Worm (Caenorhabditis elegans) whole organism, L4 larva: ENCODE results near the gene cgr-1.
A peak's percentile ranks its signal among the peaks of the same experiment; 100 is the strongest.

Experiments used
- R02D3.7 ChIP-seq: fragments of 150-350 bp; sonication (generic microtip); optimal IDR thresholded peaks from 3 replicates; lab custom pipeline; 2014; ENCODE audit warnings: missing biosample characterization, missing genetic modification characterization
- Y105C5A.15 ChIP-seq: fragments of 200-800 bp; sonication (Bioruptor generic); IDR thresholded peaks from 2 replicates; pipeline ENCODE4 v1.3.6; 2022; ENCODE audit warnings: missing genetic modification characterization, missing compliant biosample characterization
- Y5F2A.4 ChIP-seq: fragments of 200-800 bp; sonication (Bioruptor generic); optimal IDR thresholded peaks from 2 replicates; lab custom pipeline; 2018; ENCODE audit warnings: mild to moderate bottlenecking, missing genetic modification characterization, missing compliant biosample characterization
- ceh-20 ChIP-seq: fragments of 200-800 bp; sonication (Bioruptor generic); IDR thresholded peaks from 2 replicates; pipeline ENCODE4 v1.3.6; 2022; ENCODE audit warnings: missing genetic modification reagents, missing genetic modification characterization, missing compliant biosample characterization
- ceh-32 ChIP-seq: sonication (generic microtip); optimal IDR thresholded peaks from 2 replicates; lab custom pipeline; 2016; ENCODE audit warnings: mild to moderate bottlenecking, missing genetic modification characterization, missing compliant biosample characterization; ENCODE audit not compliant: poor library complexity
- ceh-62 ChIP-seq: sonication (generic microtip); optimal IDR thresholded peaks from 2 replicates; lab custom pipeline; 2017; ENCODE audit warnings: missing biosample characterization, missing genetic modification characterization
- daf-16 ChIP-seq, 3 experiments: sonication (generic microtip); optimal IDR thresholded peaks; 2 replicates each; lab custom pipeline; 2016 to 2017; ENCODE audit warnings: missing genetic modification characterization in 3 of 3, missing genetic modification reagents in 3 of 3, mild to moderate bottlenecking in 2 of 3, missing compliant biosample characterization in 2 of 3, missing biosample characterization in 1 of 3, moderate library complexity in 1 of 3
- dmd-6 ChIP-seq: fragments of 200-800 bp; sonication (Bioruptor generic); IDR thresholded peaks from 2 replicates; pipeline ENCODE4 v1.3.6; 2022; ENCODE audit warnings: missing genetic modification reagents, missing genetic modification characterization, missing compliant biosample characterization
- dve-1 ChIP-seq: sonication (generic microtip); optimal IDR thresholded peaks from 2 replicates; lab custom pipeline; 2017; ENCODE audit warnings: antibody characterized with exemption, mild to moderate bottlenecking, missing genetic modification characterization, missing compliant biosample characterization; ENCODE audit not compliant: insufficient read depth
- fkh-10 ChIP-seq: fragments of 150-350 bp; optimal IDR thresholded peaks from 2 replicates; lab custom pipeline; 2014; ENCODE audit warnings: missing biosample characterization, missing genetic modification reagents, missing genetic modification characterization
- fos-1 ChIP-seq: fragments of 150-350 bp; optimal IDR thresholded peaks from 2 replicates; lab custom pipeline; 2014; ENCODE audit warnings: missing biosample characterization, missing genetic modification characterization
- hif-1 ChIP-seq, 2 experiments: sonication (generic microtip); optimal IDR thresholded peaks; 2 replicates each; lab custom pipeline; 2016 to 2017; ENCODE audit warnings: missing compliant biosample characterization in 2 of 2, missing genetic modification characterization in 2 of 2, missing genetic modification reagents in 2 of 2, missing genotype in 2 of 2, mild to moderate bottlenecking in 1 of 2
- hlh-11 ChIP-seq: fragments of 200-800 bp; sonication (Bioruptor generic); optimal IDR thresholded peaks from 2 replicates; lab custom pipeline; 2018; ENCODE audit warnings: mild to moderate bottlenecking, missing genetic modification characterization, missing compliant biosample characterization
- hlh-30 ChIP-seq: sonication (generic microtip); optimal IDR thresholded peaks from 2 replicates; lab custom pipeline; 2017; ENCODE audit warnings: antibody characterized with exemption, mild to moderate bottlenecking, missing genetic modification characterization, missing compliant biosample characterization; ENCODE audit not compliant: insufficient read depth
- lim-7 ChIP-seq: fragments of 200-800 bp; sonication (Bioruptor generic); IDR thresholded peaks from 2 replicates; pipeline ENCODE4 v1.3.6; 2022; ENCODE audit warnings: missing genetic modification characterization, missing compliant biosample characterization
- lin-15B ChIP-seq: fragments of 150-350 bp; sonication (generic microtip); optimal IDR thresholded peaks from 3 replicates; lab custom pipeline; 2014; ENCODE audit warnings: missing biosample characterization, missing genetic modification characterization
- lin-38 ChIP-seq: fragments of 200-800 bp; sonication (Bioruptor generic); IDR thresholded peaks from 2 replicates; pipeline ENCODE4 v1.3.6; 2022; ENCODE audit warnings: missing genetic modification reagents, missing genetic modification characterization, missing compliant biosample characterization
- madf-5 ChIP-seq, 2 experiments: fragments of 200-800 bp; sonication (Bioruptor generic); IDR thresholded peaks; 2 replicates each; pipeline ENCODE4 v1.3.6; 2022; ENCODE audit warnings: missing compliant biosample characterization in 2 of 2, missing genetic modification characterization in 2 of 2
- mdl-1 ChIP-seq, 2 experiments: fragments of 150-350 bp in 1 of 2; sonication (generic microtip) in 1 of 2; optimal IDR thresholded peaks; 2 replicates each; lab custom pipeline; 2014 to 2017; ENCODE audit warnings: missing biosample characterization in 2 of 2, missing genetic modification characterization in 2 of 2
- mep-1 ChIP-seq: fragments of 150-350 bp; sonication (generic microtip); optimal IDR thresholded peaks from 3 replicates; lab custom pipeline; 2014; ENCODE audit warnings: missing biosample characterization, missing genetic modification characterization
- mes-2 ChIP-seq: sonication (generic microtip); optimal IDR thresholded peaks from 2 replicates; lab custom pipeline; 2016; ENCODE audit warnings: missing genotype, mild to moderate bottlenecking, missing genetic modification characterization, missing compliant biosample characterization; ENCODE audit not compliant: poor library complexity, severe bottlenecking
- mxl-2 ChIP-seq: fragments of 200-800 bp; sonication (Bioruptor generic); conservative IDR thresholded peaks from 2 replicates; pipeline ENCODE4 v1.3.6; 2022; ENCODE audit warnings: missing genetic modification reagents, missing genetic modification characterization, missing compliant biosample characterization
- nhr-28 ChIP-seq: fragments of 150-350 bp; optimal IDR thresholded peaks from 2 replicates; lab custom pipeline; 2014; ENCODE audit warnings: missing biosample characterization, missing genetic modification characterization
- pha-4 ChIP-seq, 2 experiments: fragments of 150-350 bp in 1 of 2; fragments of 200-800 bp in 1 of 2; sonication (Bioruptor generic) in 1 of 2; IDR thresholded peaks in 1 of 2; optimal IDR thresholded peaks in 1 of 2; 2 replicates each; pipeline versions ENCODE4 v1.3.6 to Lab custom; 2014 to 2022; ENCODE audit warnings: missing genetic modification characterization in 2 of 2, missing genetic modification reagents in 2 of 2, missing biosample characterization in 1 of 2, missing compliant biosample characterization in 1 of 2
- pqm-1 ChIP-seq: sonication (generic microtip); optimal IDR thresholded peaks from 2 replicates; lab custom pipeline; 2017; ENCODE audit warnings: missing biosample characterization, missing genetic modification characterization
- spr-1 ChIP-seq: sonication (generic microtip); optimal IDR thresholded peaks from 2 replicates; lab custom pipeline; 2016; ENCODE audit warnings: mild to moderate bottlenecking, missing genetic modification characterization, missing compliant biosample characterization
- tag-97 ChIP-seq: fragments of 200-800 bp; sonication (Bioruptor generic); IDR thresholded peaks from 2 replicates; pipeline ENCODE4 v1.3.6; 2022; ENCODE audit warnings: missing genetic modification characterization, missing compliant biosample characterization
- tra-1 ChIP-seq: fragments of 200-800 bp; sonication (Bioruptor generic); IDR thresholded peaks from 2 replicates; pipeline ENCODE4 v1.3.6; 2022; ENCODE audit warnings: missing genetic modification reagents, missing genetic modification characterization, missing compliant biosample characterization
- unc-39 ChIP-seq: sonication (generic microtip); optimal IDR thresholded peaks from 2 replicates; lab custom pipeline; 2017; ENCODE audit warnings: missing biosample characterization, missing genetic modification characterization
- unc-62 ChIP-seq, 3 experiments: fragments of 150-350 bp in 1 of 3; sonication (generic microtip); optimal IDR thresholded peaks in 2 of 3; peaks in 1 of 3; 1 replicate in 1 of 3; 2 replicates in 2 of 3; lab custom pipeline; 2014 to 2017; ENCODE audit warnings: missing biosample characterization in 3 of 3, missing genetic modification characterization in 3 of 3, missing genetic modification reagents in 3 of 3, missing genotype in 1 of 3
- vab-7 ChIP-seq: fragments of 200-800 bp; sonication (Bioruptor generic); IDR thresholded peaks from 2 replicates; pipeline ENCODE4 v1.3.6; 2022; ENCODE audit warnings: missing genetic modification reagents, missing genetic modification characterization, missing compliant biosample characterization
- zip-11 ChIP-seq: fragments of 200-800 bp; sonication (Bioruptor generic); IDR thresholded peaks from 2 replicates; pipeline ENCODE4 v1.3.6; 2022; ENCODE audit warnings: missing genetic modification characterization, missing compliant biosample characterization

cgr-1 gene

DNA sequence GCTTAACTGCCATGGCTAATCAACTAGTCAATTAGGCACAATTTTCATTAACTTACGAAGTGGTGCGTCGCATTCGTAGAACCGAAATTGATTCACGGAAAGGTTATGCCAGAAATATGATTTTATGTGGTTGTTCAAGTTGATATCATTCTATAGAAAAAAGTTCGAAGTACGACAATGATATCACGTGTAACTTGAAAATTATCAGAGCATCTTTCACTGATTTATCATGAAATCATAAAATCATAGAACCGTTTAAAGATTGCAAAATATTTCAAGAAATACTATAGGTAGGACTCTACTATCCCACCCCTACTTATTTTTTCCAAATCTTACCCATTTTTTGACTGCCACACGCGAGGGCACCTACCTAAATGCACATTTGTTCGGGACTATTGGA is 47.3 kb downstream of the cgr-1 start (continued):
- TF ChIP-seq ceh-32 (tag; lab: Kevin White, UChicago) (no peak), lim-7 (no peak), lin-38 (no peak), fkh-10 (no peak), pqm-1 (tag; lab: Kevin White, UChicago) (peak; percentile 30), Y5F2A.4 (GFP tag; lab: Kevin White, UChicago) (no peak)

DNA sequence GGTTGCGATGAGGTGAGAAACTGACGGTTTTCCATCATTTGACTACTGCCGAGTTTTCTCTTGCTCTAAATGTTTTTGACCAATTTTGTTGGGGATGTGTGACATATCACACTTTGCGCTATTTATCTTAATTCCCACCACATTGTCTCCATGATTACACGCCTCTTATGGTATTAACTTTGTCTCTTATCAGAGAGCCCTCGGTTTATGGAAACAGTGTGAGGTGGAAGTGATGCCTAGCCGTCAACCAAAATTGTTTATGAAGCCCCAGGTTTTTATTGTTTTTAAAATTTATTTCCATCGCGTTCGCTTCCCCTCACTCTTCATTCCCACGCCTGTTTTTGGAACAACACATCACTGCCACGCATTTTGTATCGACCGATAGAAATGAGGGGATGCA is 49.1 kb downstream of the cgr-1 start:
- no peak for TF ChIP-seq lin-15B (tag; lab: Kevin White, UChicago)
- peak; percentile 33 for TF ChIP-seq hlh-11 (tag; lab: Kevin White, UChicago)
- no peak for TF ChIP-seq mep-1
- TF ChIP-seq daf-16 (GFP tag; optimal IDR thresholded peaks at IDR 0.05; lab: Kevin White, UChicago), result no peak
- TF ChIP-seq daf-16 (tag; optimal IDR thresholded peaks at IDR 0.05; lab: Kevin White, UChicago), result peak; percentile 88
- TF ChIP-seq tra-1 (GFP tag; lab: Robert Waterston, UW), result peak; percentile 71
- no peak for TF ChIP-seq mxl-2 (GFP tag; lab: Robert Waterston, UW)
- peak; percentile 11 for TF ChIP-seq dve-1 (tag; lab: Kevin White, UChicago)
- peak; percentile 5 for TF ChIP-seq hlh-30 (tag; lab: Kevin White, UChicago)
- no peak for TF ChIP-seq tag-97 (GFP tag; lab: Robert Waterston, UW)
- TF ChIP-seq dmd-6, result peak; percentile 30; the same call in 1 of the 2 replicates
- no peak for TF ChIP-seq vab-7 (GFP tag; lab: Robert Waterston, UW)
- no peak for TF ChIP-seq Y105C5A.15 (GFP tag; lab: Robert Waterston, UW)
- TF ChIP-seq zip-11 (GFP tag; lab: Robert Waterston, UW), result no peak
- no peak for TF ChIP-seq ceh-62 (tag; lab: Kevin White, UChicago)
- no peak for TF ChIP-seq R02D3.7 (tag; lab: Kevin White, UChicago)
- no peak for TF ChIP-seq ceh-20 (GFP tag; lab: Robert Waterston, UW)
- no peak for TF ChIP-seq hif-1 (tag; optimal IDR thresholded peaks at IDR 0.05; lab: Kevin White, UChicago)
- TF ChIP-seq mes-2 (tag; lab: Kevin White, UChicago), result peak; percentile 31
- no peak for TF ChIP-seq fos-1 (tag; lab: Kevin White, UChicago)
- no peak for TF ChIP-seq mdl-1 (tag; optimal IDR thresholded peaks at IDR 0.05; lab: Kevin White, UChicago)
- 0 out of 2 replicates have a peak, but pooled peaks have one; percentile 40 for TF ChIP-seq pha-4 (GFP tag; IDR thresholded peaks at IDR 0.05; lab: Robert Waterston, UW)
- no peak for TF ChIP-seq pha-4 (tag; optimal IDR thresholded peaks at IDR 0.05; lab: Kevin White, UChicago)

DNA sequence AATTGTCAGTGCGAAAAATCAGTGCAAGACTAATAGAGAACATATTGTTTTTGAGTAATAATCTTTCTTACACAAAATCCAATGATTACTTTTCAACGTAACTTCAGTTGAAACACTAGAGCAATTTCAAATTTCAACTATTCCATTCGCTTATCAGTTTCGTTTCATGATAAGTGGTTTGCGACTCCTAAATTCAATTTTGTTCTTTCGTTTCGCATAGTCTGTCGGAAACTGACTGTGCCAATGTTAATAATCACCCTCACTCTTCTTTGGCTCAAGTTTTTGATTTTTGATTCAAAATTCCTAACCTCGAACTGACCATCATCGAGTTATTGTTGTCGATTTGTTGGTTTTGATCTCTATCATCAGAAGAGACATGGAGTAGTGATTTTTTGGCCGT is 51.5 kb downstream of the cgr-1 start:
- no peak for TF ChIP-seq daf-16 (GFP tag; optimal IDR thresholded peaks at IDR 0.05; lab: Kevin White, UChicago)
- TF ChIP-seq daf-16 (tag; optimal IDR thresholded peaks at IDR 0.05; lab: Kevin White, UChicago), result peak; percentile 36
- TF ChIP-seq dmd-6, result peak; percentile 42; the same call in 1 of the 2 replicates
- TF ChIP-seq nhr-28 (tag; lab: Kevin White, UChicago), result peak; percentile 51
- TF ChIP-seq madf-5 (GFP tag; IDR thresholded peaks at IDR 0.05; lab: Robert Waterston, UW), result no peak
- no peak for TF ChIP-seq spr-1
- TF ChIP-seq dve-1 (tag; lab: Kevin White, UChicago), result peak; percentile 13
- peak; percentile 89 for TF ChIP-seq pqm-1 (tag; lab: Kevin White, UChicago)

DNA sequence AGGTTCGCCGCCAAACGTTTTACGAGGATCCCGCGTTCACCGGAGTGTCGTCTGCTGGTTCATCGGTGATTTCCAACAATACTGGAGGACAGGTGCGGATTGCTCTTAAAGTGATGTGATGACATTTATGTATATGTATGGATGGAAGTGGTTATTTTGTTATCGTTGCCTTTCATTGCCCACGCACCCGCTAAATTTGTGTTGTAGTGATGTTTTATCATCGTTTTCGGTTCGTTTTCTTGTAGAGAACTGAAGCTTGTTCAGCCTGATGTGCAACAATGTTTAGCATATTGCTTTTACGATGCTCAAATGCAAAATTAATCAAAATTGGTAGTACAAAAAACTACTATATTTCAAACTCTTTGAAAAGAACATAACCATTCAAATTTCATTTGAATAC is 52.4 kb downstream of the cgr-1 start:
- TF ChIP-seq unc-62 (GFP tag; optimal IDR thresholded peaks at IDR 0.05 in 1 of 2; lab: Kevin White, UChicago) (peak in 1 of 2 experiments; percentile 92), unc-62 (tag; optimal IDR thresholded peaks at IDR 0.05; lab: Kevin White, UChicago) (no peak), unc-39 (no peak)
- TF ChIP-seq, all 104 proteins: peak for 1
